Fruit fly (Drosophila melanogaster) whole organism, wandering third instar larva: ENCODE data around the gene wts.

Source experiments
- Abd-B ChIP-seq: fragments of >200 bp; optimal IDR thresholded peaks from 2 replicates; lab custom pipeline; 2017; ENCODE audit warnings: missing biosample characterization, missing genetic modification characterization
- CG9705 ChIP-seq: fragments of 200-800 bp; sonication (Bioruptor generic); optimal IDR thresholded peaks from 2 replicates; lab custom pipeline; 2018; ENCODE audit warnings: missing biosample characterization, mild to moderate bottlenecking, missing genetic modification characterization
- GATAd ChIP-seq: sonication (Bioruptor generic); optimal IDR thresholded peaks from 2 replicates; lab custom pipeline; 2016; ENCODE audit warnings: missing biosample characterization, missing genetic modification characterization
- Hr78 ChIP-seq: fragments of >200 bp; optimal IDR thresholded peaks from 2 replicates; lab custom pipeline; 2017; ENCODE audit warnings: missing biosample characterization, missing genetic modification characterization
- Hr83 ChIP-seq: fragments of 200-300 bp; sonication (Bioruptor generic); optimal IDR thresholded peaks from 2 replicates; lab custom pipeline; 2016; ENCODE audit warnings: missing biosample characterization, mild to moderate bottlenecking, missing genetic modification characterization, moderate library complexity; ENCODE audit not compliant: poor library complexity, severe bottlenecking
- Mio ChIP-seq: sonication (Bioruptor generic); optimal IDR thresholded peaks from 2 replicates; lab custom pipeline; 2016; ENCODE audit warnings: missing biosample characterization, missing genetic modification characterization
- Myc ChIP-seq: fragments of >200 bp; optimal IDR thresholded peaks from 2 replicates; lab custom pipeline; 2017
- N ChIP-seq: fragments of >200 bp; optimal IDR thresholded peaks from 2 replicates; lab custom pipeline; 2018; ENCODE audit warnings: missing biosample characterization, missing external identifiers, missing genetic modification characterization
- Rel ChIP-seq, 2 experiments: fragments of 200-800 bp; sonication (Bioruptor generic) in 1 of 2; optimal IDR thresholded peaks; 2 replicates in 1 of 2; 3 replicates in 1 of 2; lab custom pipeline; 2016 to 2019; ENCODE audit warnings: mild to moderate bottlenecking in 2 of 2, missing biosample characterization in 2 of 2, missing genetic modification characterization in 2 of 2, moderate library complexity in 1 of 2
- dl ChIP-seq, 2 experiments: fragments of 175-275, 200-275 bp in 1 of 2; fragments of 200-275 bp in 1 of 2; sonication (Bioruptor generic); optimal IDR thresholded peaks; lab custom pipeline; 2018; ENCODE audit warnings: mild to moderate bottlenecking in 2 of 2, missing biosample characterization in 2 of 2, missing genetic modification characterization in 2 of 2, moderate library complexity in 2 of 2; ENCODE audit not compliant: partially characterized antibody in 2 of 2, insufficient read depth in 1 of 2
- h ChIP-seq: fragments of 200-800 bp; sonication (Bioruptor generic); optimal IDR thresholded peaks from 3 replicates; lab custom pipeline; 2016; ENCODE audit warnings: missing biosample characterization, mild to moderate bottlenecking, missing genetic modification characterization

- no peak for TF ChIP-seq Rel (GFP tag; optimal IDR thresholded peaks at IDR 0.05; lab: Kevin White, UChicago)
- no peak for TF ChIP-seq Rel (tag; optimal IDR thresholded peaks at IDR 0.05; lab: Kevin White, UChicago)
- no peak for TF ChIP-seq Hr78 (GFP tag; lab: Kevin White, UChicago)
- no peak for TF ChIP-seq Abd-B (GFP tag; lab: Kevin White, UChicago)
- TF ChIP-seq h = no peak
- no peak for TF ChIP-seq Hr83 (GFP tag; lab: Kevin White, UChicago)
- no peak for TF ChIP-seq CG9705 (GFP tag; lab: Kevin White, UChicago)
- no peak for TF ChIP-seq Mio (GFP tag; lab: Kevin White, UChicago)
- no peak for TF ChIP-seq Myc (lab: Kevin White, UChicago)
- no peak for TF ChIP-seq dl (GFP tag; optimal IDR thresholded peaks at IDR 0.05; lab: Kevin White, UChicago; ENCODE audit: insufficient read depth in 1 of 2, partially characterized antibody in 2 of 2)
- TF ChIP-seq N (GFP tag; lab: Kevin White, UChicago) = no peak
- no peak for TF ChIP-seq GATAd (GFP tag; lab: Kevin White, UChicago)
Observed at dm6 chr3R:30814597-30815252, 8.3 kb upstream of the wts start.
